Worm (Caenorhabditis elegans): ENCODE results near the gene C05B5.1.

The C05B5.1 gene

ce11 chrIII:10012136-10012535, 23.9 kb upstream of the C05B5.1 start, which contains the start of gene C05B5.16:
C05B5.16 (plus strand) TSS chrIII:10012436.
- no peak for TF ChIP-seq nhr-10 (tag; optimal IDR thresholded peaks at IDR 0.05)
- TF ChIP-seq peb-1 (tag; optimal IDR thresholded peaks at IDR 0.05): no peak

- TF ChIP-seq C34F6.9 (tag; optimal IDR thresholded peaks at IDR 0.05) (no peak), lin-39 (tag; optimal IDR thresholded peaks at IDR 0.05) (no peak), dmd-4 (tag; optimal IDR thresholded peaks at IDR 0.05) (no peak), lin-11 (tag; optimal IDR thresholded peaks at IDR 0.05) (no peak), aly-2 (tag; optimal IDR thresholded peaks at IDR 0.05) (no peak), egl-27 (tag; optimal IDR thresholded peaks at IDR 0.05) (no peak), nhr-25 (tag; optimal IDR thresholded peaks at IDR 0.05) (no peak), elt-3 (tag; optimal IDR thresholded peaks at IDR 0.05) (no peak), nhr-21 (tag; optimal IDR thresholded peaks at IDR 0.05) (no peak), unc-39 (tag; optimal IDR thresholded peaks at IDR 0.05) (no peak), ceh-82 (tag; optimal IDR thresholded peaks at IDR 0.05) (no peak), sma-3 (GFP tag; optimal IDR thresholded peaks at IDR 0.05) (no peak), nhr-10 (tag; optimal IDR thresholded peaks at IDR 0.05) (no peak), gmeb-1 (tag; optimal IDR thresholded peaks at IDR 0.05) (no peak), nhr-12 (tag; optimal IDR thresholded peaks at IDR 0.05) (no peak), snpc-4 (tag; optimal IDR thresholded peaks at IDR 0.05) (no peak), lin-13 (GFP tag; optimal IDR thresholded peaks at IDR 0.05) (no peak), nhr-77 (tag; optimal IDR thresholded peaks at IDR 0.05) (no peak)
Measured at ce11 chrIII:10010117-10010516, 21.9 kb upstream of the C05B5.1 start, which contains the start of gene fbxa-155. fbxa-155 (minus strand) TSS chrIII:10010217.

ce11 chrIII:10006734-10007348, 18.6 kb upstream of the C05B5.1 start, which contains the start of gene C05B5.8:
C05B5.8 (minus strand) TSS chrIII:10006784.
- TF ChIP-seq snpc-4 (tag; optimal IDR thresholded peaks at IDR 0.05): no peak
- no peak for TF ChIP-seq lsy-2 (tag; optimal IDR thresholded peaks at IDR 0.05)
- TF ChIP-seq dmd-4 (tag; optimal IDR thresholded peaks at IDR 0.05): no peak
- TF ChIP-seq R02D3.7 (tag; optimal IDR thresholded peaks at IDR 0.05): no peak
- TF ChIP-seq C34F6.9 (tag; optimal IDR thresholded peaks at IDR 0.05): no peak
- no peak for TF ChIP-seq alr-1 (tag; optimal IDR thresholded peaks at IDR 0.05)
- no peak for TF ChIP-seq mab-5 (tag; optimal IDR thresholded peaks at IDR 0.05)
- no peak for TF ChIP-seq unc-55 (GFP tag; optimal IDR thresholded peaks at IDR 0.05)
- peak; percentile 86 for TF ChIP-seq nhr-25 (tag; optimal IDR thresholded peaks at IDR 0.05)
- no peak for TF ChIP-seq mdl-1 (tag; optimal IDR thresholded peaks at IDR 0.05)
- no peak for TF ChIP-seq sem-4 (tag; optimal IDR thresholded peaks at IDR 0.05)
- TF ChIP-seq nhr-11 (tag; optimal IDR thresholded peaks at IDR 0.05): no peak
- peak; percentile 6 for TF ChIP-seq ceh-16 (tag; optimal IDR thresholded peaks at IDR 0.05)
- TF ChIP-seq elt-3 (tag; optimal IDR thresholded peaks at IDR 0.05): no peak
- TF ChIP-seq sma-9 (GFP tag; optimal IDR thresholded peaks at IDR 0.05): peak; percentile 33
- no peak for TF ChIP-seq sma-9 (tag; optimal IDR thresholded peaks at IDR 0.05)
- no peak for TF ChIP-seq zag-1 (tag; optimal IDR thresholded peaks at IDR 0.05)
- TF ChIP-seq ceh-82 (tag; optimal IDR thresholded peaks at IDR 0.05): no peak
- no peak for TF ChIP-seq nhr-10 (tag; optimal IDR thresholded peaks at IDR 0.05)
- no peak for TF ChIP-seq ZK546.5 (tag; optimal IDR thresholded peaks at IDR 0.05)
- TF ChIP-seq nhr-23 (tag; optimal IDR thresholded peaks at IDR 0.05): no peak
- no peak for TF ChIP-seq egl-27 (tag; optimal IDR thresholded peaks at IDR 0.05)
- peak; percentile 76 for TF ChIP-seq sma-3 (GFP tag; optimal IDR thresholded peaks at IDR 0.05)
- TF ChIP-seq ama-1 (optimal IDR thresholded peaks at IDR 0.05): no peak
- TF ChIP-seq F13H6.1 (tag; optimal IDR thresholded peaks at IDR 0.05): no peak
- peak; percentile 55 for TF ChIP-seq fos-1 (tag; optimal IDR thresholded peaks at IDR 0.05)
- TF ChIP-seq lin-11 (tag; optimal IDR thresholded peaks at IDR 0.05): no peak
- TF ChIP-seq elt-1 (tag; optimal IDR thresholded peaks at IDR 0.05): no peak
- TF ChIP-seq mbf-1 (tag; optimal IDR thresholded peaks at IDR 0.05): no peak
- no peak for TF ChIP-seq unc-39 (tag; optimal IDR thresholded peaks at IDR 0.05)
- peak; percentile 54 for TF ChIP-seq nhr-129 (tag; optimal IDR thresholded peaks at IDR 0.05)
- no peak for TF ChIP-seq peb-1 (tag; optimal IDR thresholded peaks at IDR 0.05)
- no peak for TF ChIP-seq ztf-1 (GFP tag; conservative IDR thresholded peaks at IDR 0.05)
- peak; percentile 31 for TF ChIP-seq blmp-1 (tag; optimal IDR thresholded peaks at IDR 0.05; ENCODE audit: insufficient read depth)
- no peak for TF ChIP-seq lin-13 (GFP tag; optimal IDR thresholded peaks at IDR 0.05)
- TF ChIP-seq nhr-12 (tag; optimal IDR thresholded peaks at IDR 0.05): no peak
- TF ChIP-seq aly-2 (tag; optimal IDR thresholded peaks at IDR 0.05): no peak
- TF ChIP-seq ztf-4 (tag; optimal IDR thresholded peaks at IDR 0.05): no peak
- TF ChIP-seq nhr-21 (tag; optimal IDR thresholded peaks at IDR 0.05): peak; percentile 46
- TF ChIP-seq unc-62 (GFP tag; optimal IDR thresholded peaks at IDR 0.05): no peak
- no peak for TF ChIP-seq crh-2 (tag; optimal IDR thresholded peaks at IDR 0.05)
- TF ChIP-seq nhr-6 (tag; optimal IDR thresholded peaks at IDR 0.05): no peak
- no peak for TF ChIP-seq Y55F3AM.14 (GFP tag; optimal IDR thresholded peaks at IDR 0.05)
- no peak for TF ChIP-seq skn-1 (tag; optimal IDR thresholded peaks at IDR 0.05)
- TF ChIP-seq ztf-11 (tag; optimal IDR thresholded peaks at IDR 0.05): no peak
- TF ChIP-seq nhr-237 (tag; optimal IDR thresholded peaks at IDR 0.05): no peak
